Worm (Caenorhabditis elegans) whole organism, late embryonic: ENCODE data around the gene pos-1.

Experiments
- fkh-10 ChIP-seq: fragments of 150-350 bp; optimal IDR thresholded peaks from 2 replicates; lab custom pipeline; 2014; ENCODE audit warnings: missing biosample characterization, missing genetic modification reagents, missing genetic modification characterization
- hlh-30 ChIP-seq: sonication (generic microtip); optimal IDR thresholded peaks from 2 replicates; lab custom pipeline; 2017; ENCODE audit warnings: antibody characterized with exemption, missing genetic modification characterization, missing compliant biosample characterization; ENCODE audit not compliant: insufficient read depth
- pag-3 ChIP-seq: sonication (generic microtip); optimal IDR thresholded peaks from 2 replicates; lab custom pipeline; 2016; ENCODE audit warnings: missing compliant biosample characterization, missing genetic modification characterization, borderline replicate concordance

ce11 chrV:8445636-8446035 lies 31.8 kb downstream of the pos-1 start:
- TF ChIP-seq hlh-30 (no peak), fkh-10 (GFP tag; lab: Kevin White, UChicago) (no peak), pag-3 (no peak)
